Worm (Caenorhabditis elegans) whole organism, early embryonic: ENCODE results near the gene T01H10.11.

Source experiments
- B0310.2 ChIP-seq: sonication (generic microtip); optimal IDR thresholded peaks from 2 replicates; lab custom pipeline; 2016; ENCODE audit warnings: mild to moderate bottlenecking, missing genetic modification characterization, missing compliant biosample characterization
- F13C5.2 ChIP-seq: sonication (generic microtip); optimal IDR thresholded peaks from 2 replicates; lab custom pipeline; 2017; ENCODE audit warnings: mild to moderate bottlenecking, missing genetic modification characterization, inconsistent platforms, missing compliant biosample characterization
- aly-1 ChIP-seq: sonication (generic microtip); optimal IDR thresholded peaks from 2 replicates; lab custom pipeline; 2016; ENCODE audit warnings: missing genetic modification characterization, missing compliant biosample characterization
- ama-1 ChIP-seq: fragments of 150-350 bp; optimal IDR thresholded peaks from 2 replicates; lab custom pipeline; 2014
- ceh-13 ChIP-seq: fragments of 200-800 bp; sonication (Bioruptor generic); optimal IDR thresholded peaks from 2 replicates; lab custom pipeline; 2018; ENCODE audit warnings: mild to moderate bottlenecking, missing genetic modification characterization, missing compliant biosample characterization
- ceh-36 ChIP-seq: sonication (generic microtip); optimal IDR thresholded peaks from 2 replicates; lab custom pipeline; 2016; ENCODE audit warnings: missing genetic modification characterization, inconsistent platforms, missing compliant biosample characterization
- ets-7 ChIP-seq: sonication (generic microtip); optimal IDR thresholded peaks from 2 replicates; lab custom pipeline; 2016; ENCODE audit warnings: missing genotype, missing genetic modification characterization, missing compliant biosample characterization
- flt-1 ChIP-seq: fragments of 200-800 bp; sonication (Bioruptor generic); IDR thresholded peaks from 2 replicates; pipeline ENCODE4 v1.3.6; 2022; ENCODE audit warnings: missing genetic modification characterization, missing compliant biosample characterization
- hmbx-1 ChIP-seq: sonication (generic microtip); optimal IDR thresholded peaks from 2 replicates; lab custom pipeline; 2016; ENCODE audit warnings: mild to moderate bottlenecking, missing genetic modification characterization, missing compliant biosample characterization
- hmg-4 ChIP-seq: fragments of 200-800 bp; sonication (Bioruptor generic); optimal IDR thresholded peaks from 2 replicates; lab custom pipeline; 2018; ENCODE audit warnings: mild to moderate bottlenecking, missing genetic modification characterization, missing compliant biosample characterization
- hnd-1 ChIP-seq: sonication (generic microtip); optimal IDR thresholded peaks from 2 replicates; lab custom pipeline; 2016; ENCODE audit warnings: missing genetic modification characterization, missing compliant biosample characterization
- pes-1 ChIP-seq: fragments of 200-800 bp; sonication (Bioruptor generic); IDR thresholded peaks from 2 replicates; pipeline ENCODE4 v1.3.6; 2022; ENCODE audit warnings: missing genetic modification reagents, missing genetic modification characterization, missing compliant biosample characterization
- scrt-1 ChIP-seq: fragments of 200-800 bp; sonication (Bioruptor generic); IDR thresholded peaks from 2 replicates; pipeline ENCODE4 v1.3.6; 2022; ENCODE audit warnings: missing genetic modification characterization, missing compliant biosample characterization
- sea-1 ChIP-seq: fragments of 200-800 bp; sonication (Bioruptor generic); conservative IDR thresholded peaks from 2 replicates; pipeline ENCODE4 v1.3.6; 2022; ENCODE audit warnings: missing genetic modification characterization, missing compliant biosample characterization
- tbx-11 ChIP-seq: fragments of 200-800 bp; sonication (Bioruptor generic); IDR thresholded peaks from 2 replicates; pipeline ENCODE4 v1.3.6; 2022; ENCODE audit warnings: missing genetic modification characterization, missing compliant biosample characterization
- tbx-37 ChIP-seq: fragments of 200-800 bp; sonication (Bioruptor generic); conservative IDR thresholded peaks from 2 replicates; pipeline ENCODE4 v1.3.6; 2022; ENCODE audit warnings: missing genetic modification reagents, missing genetic modification characterization, missing compliant biosample characterization
- tra-4 ChIP-seq: sonication (generic microtip); optimal IDR thresholded peaks from 2 replicates; lab custom pipeline; 2017; ENCODE audit warnings: missing genetic modification characterization, missing compliant biosample characterization

T01H10.11 gene

DNA sequence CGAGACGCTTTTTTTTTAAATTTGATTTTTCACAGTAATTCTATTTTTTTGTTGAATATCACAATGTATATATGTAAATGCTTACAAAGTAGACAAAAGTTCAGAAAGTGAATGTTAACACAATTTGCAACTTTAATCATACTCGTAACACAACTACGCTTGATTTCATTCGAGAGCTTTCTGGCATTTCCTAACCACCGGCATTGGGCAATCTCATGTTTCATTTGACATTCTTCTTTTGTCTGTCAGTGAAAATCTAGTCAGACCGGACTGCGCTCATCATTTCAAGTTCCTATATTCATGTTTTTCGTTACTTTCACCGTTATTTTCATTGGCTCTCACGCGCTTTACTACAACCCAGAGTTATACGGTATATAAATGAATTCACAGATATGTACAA is 12.0 kb upstream of the T01H10.11 start, which contains the start of gene lgc-14:
Gene lgc-14 (plus strand): TSS at position 301 of the 400 bp plus-strand sequence.
- TF ChIP-seq tra-4 (tag; lab: Kevin White, UChicago) (no peak), aly-1 (tag; lab: Kevin White, UChicago) (no peak), sea-1 (GFP tag; lab: Robert Waterston, UW) (no peak), hnd-1 (tag; lab: Kevin White, UChicago) (no peak), tbx-37 (GFP tag; lab: Robert Waterston, UW) (no peak), ceh-36 (tag; lab: Kevin White, UChicago) (no peak), B0310.2 (no peak), scrt-1 (no peak), ets-7 (tag; lab: Kevin White, UChicago) (no peak), ama-1 (lab: Kevin White, UChicago) (no peak), F13C5.2 (no peak), flt-1 (GFP tag; lab: Robert Waterston, UW) (no peak), pes-1 (GFP tag; lab: Robert Waterston, UW) (no peak), tbx-11 (GFP tag; lab: Robert Waterston, UW) (no peak), hmg-4 (GFP tag; lab: Kevin White, UChicago) (no peak), ceh-13 (no peak), hmbx-1 (no peak)

DNA sequence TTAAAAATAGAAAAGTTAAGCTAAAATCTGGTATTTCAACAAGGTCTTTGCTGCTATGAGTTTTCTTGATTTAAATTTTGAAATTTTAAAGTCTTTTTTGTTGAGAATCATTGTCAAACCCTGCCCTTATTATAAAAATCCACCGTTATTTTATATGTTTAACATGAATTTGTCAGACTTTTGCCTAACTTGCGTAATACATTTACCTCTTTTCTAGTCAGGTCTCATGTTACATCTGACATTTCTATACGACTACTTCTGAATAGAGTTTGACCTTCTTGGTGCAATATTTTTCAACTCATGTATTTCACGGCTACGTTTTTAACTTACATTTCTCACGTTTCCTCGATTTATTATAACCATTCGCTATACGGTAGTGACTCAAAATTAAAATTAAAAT is 9.2 kb upstream of the T01H10.11 start, which contains the start of gene lgc-15:
Gene lgc-15 (plus strand): TSS at position 301 of the 400 bp plus-strand sequence.
- TF ChIP-seq scrt-1 (no peak), hmbx-1 (no peak)

DNA sequence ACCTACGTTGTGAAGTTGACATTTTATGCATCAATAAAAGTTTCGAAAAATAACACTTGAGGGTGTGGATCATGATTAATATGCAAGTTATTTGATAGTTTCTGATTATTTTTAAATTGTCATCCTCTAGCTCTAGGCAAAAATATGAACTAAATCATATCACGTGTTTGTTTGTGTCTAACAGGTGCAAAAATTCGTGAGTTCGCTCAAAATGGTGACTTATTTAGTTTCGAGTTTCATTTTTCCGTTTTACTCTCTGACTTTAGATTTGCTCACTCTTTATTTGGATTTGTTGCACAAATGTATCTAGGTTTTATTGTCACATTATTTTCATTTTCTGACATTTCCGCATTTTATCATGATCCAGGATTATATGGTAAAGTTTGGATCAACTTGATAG is 4.9 kb upstream of the T01H10.11 start, which contains the start of gene lgc-16:
Gene lgc-16 (plus strand): TSS at position 301 of the 400 bp plus-strand sequence.
- TF ChIP-seq tra-4 (tag; lab: Kevin White, UChicago), result no peak
- TF ChIP-seq pes-1 (GFP tag; lab: Robert Waterston, UW), result no peak
- no peak for TF ChIP-seq scrt-1
- TF ChIP-seq aly-1 (tag; lab: Kevin White, UChicago), result no peak
- no peak for TF ChIP-seq tbx-37 (GFP tag; lab: Robert Waterston, UW)
- no peak for TF ChIP-seq hmg-4 (GFP tag; lab: Kevin White, UChicago)

DNA sequence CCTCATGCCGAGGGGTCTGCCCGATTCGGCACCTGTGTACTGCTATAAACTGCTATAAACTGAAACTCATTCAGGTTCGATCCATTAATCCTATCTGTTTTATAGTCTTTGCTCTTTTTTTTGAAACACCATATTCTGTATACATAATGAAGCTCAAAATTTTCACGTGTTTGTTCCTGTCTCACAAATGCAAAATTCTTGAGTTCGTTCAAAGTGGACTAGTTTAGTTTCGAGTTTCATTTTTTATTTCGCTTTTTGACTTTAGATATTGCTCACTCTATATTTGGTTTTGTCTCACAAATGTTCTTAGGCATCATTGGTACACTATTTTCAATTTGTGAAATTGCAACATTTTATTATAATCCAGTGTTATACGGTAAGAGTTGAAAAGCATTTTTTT is 2.0 kb upstream of the T01H10.11 start, which contains the start of gene lgc-17:
Gene lgc-17 (plus strand): TSS at position 301 of the 400 bp plus-strand sequence.
- TF ChIP-seq tra-4 (tag; lab: Kevin White, UChicago) (no peak), tbx-11 (GFP tag; lab: Robert Waterston, UW) (no peak), sea-1 (GFP tag; lab: Robert Waterston, UW) (no peak), flt-1 (GFP tag; lab: Robert Waterston, UW) (no peak), hmg-4 (GFP tag; lab: Kevin White, UChicago) (no peak), aly-1 (tag; lab: Kevin White, UChicago) (no peak), tbx-37 (GFP tag; lab: Robert Waterston, UW) (no peak), pes-1 (GFP tag; lab: Robert Waterston, UW) (no peak), scrt-1 (no peak), ets-7 (tag; lab: Kevin White, UChicago) (no peak), ama-1 (lab: Kevin White, UChicago) (no peak), hnd-1 (tag; lab: Kevin White, UChicago) (no peak)

DNA sequence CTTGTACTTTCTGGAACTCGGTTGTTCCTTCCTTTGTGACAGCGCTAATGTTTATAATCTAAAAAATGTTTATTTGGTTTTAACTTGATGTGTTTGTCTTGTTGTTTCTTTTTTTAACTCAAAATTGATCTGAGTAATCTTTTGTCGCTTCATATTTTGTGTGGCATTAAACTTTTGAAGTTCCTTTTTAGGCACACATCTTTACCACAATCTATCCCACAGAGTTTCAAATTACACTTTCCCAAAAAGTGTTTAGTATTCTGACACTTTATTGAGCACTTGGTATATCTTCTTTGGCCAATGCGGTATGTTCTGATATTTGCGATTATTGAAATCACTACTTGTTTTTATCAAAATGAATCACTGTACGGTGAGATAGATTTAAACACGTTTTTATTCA is 2.1 kb downstream of the T01H10.11 start, which contains the start of gene lgc-18:
Gene lgc-18 (plus strand): TSS at position 301 of the 400 bp plus-strand sequence.
- no peak for TF ChIP-seq aly-1 (tag; lab: Kevin White, UChicago)
- no peak for TF ChIP-seq pes-1 (GFP tag; lab: Robert Waterston, UW)
- no peak for TF ChIP-seq B0310.2
- no peak for TF ChIP-seq scrt-1
- TF ChIP-seq ama-1 (lab: Kevin White, UChicago), result no peak

DNA sequence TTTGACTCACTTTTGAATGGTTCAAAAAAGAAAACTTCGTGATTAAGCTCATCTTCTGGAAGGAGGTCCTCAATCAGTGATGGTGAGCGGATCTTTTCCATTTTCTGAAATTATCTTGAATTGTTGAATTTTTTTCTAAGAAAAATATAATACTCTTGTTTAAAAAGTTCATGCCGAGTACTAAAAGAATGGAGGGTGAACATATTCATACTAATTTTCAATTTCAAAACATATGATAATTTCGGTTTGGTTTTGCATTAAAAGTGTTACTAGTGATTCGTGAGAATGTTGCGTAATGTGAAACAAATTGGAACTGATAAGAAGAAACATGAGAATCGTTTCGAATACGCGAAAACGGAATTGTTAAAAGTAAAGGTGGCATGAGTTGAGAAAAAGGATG is 17.8 kb downstream of the T01H10.11 start, which contains the start of gene lyst-1:
Gene lyst-1 (minus strand): TSS at position 101 of the 400 bp plus-strand sequence.
- TF ChIP-seq ama-1 (lab: Kevin White, UChicago) (no peak), B0310.2 (no peak), ceh-36 (tag; lab: Kevin White, UChicago) (no peak), aly-1 (tag; lab: Kevin White, UChicago) (no peak), ceh-13 (no peak), hmbx-1 (no peak), hmg-4 (GFP tag; lab: Kevin White, UChicago) (no peak), flt-1 (GFP tag; lab: Robert Waterston, UW) (no peak), tbx-37 (GFP tag; lab: Robert Waterston, UW) (no peak), sea-1 (GFP tag; lab: Robert Waterston, UW) (no peak), ets-7 (tag; lab: Kevin White, UChicago) (no peak), pes-1 (GFP tag; lab: Robert Waterston, UW) (no peak), tbx-11 (GFP tag; lab: Robert Waterston, UW) (no peak), scrt-1 (no peak), tra-4 (tag; lab: Kevin White, UChicago) (no peak), F13C5.2 (no peak)

DNA sequence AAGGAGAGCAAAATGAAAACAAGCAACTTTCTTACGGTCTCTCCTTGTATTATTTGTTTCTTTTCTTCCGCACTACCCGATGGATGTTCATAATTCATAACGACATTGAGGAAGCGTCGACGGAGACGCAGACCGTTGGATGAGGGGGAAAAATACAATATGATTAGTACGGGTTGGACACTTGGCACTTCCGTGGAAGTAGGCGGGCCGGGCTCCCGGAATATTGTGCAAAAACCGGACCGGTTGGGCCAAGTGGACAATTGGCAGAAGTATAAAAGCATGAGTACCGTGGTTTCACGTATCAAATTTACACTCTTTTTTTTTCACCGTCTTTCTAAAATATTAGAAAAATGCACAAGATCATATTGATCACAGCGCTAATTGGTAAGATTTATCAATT is 19.3 kb downstream of the T01H10.11 start, which contains the start of gene M153.3:
Gene M153.3 (plus strand): TSS at position 301 of the 400 bp plus-strand sequence.
- TF ChIP-seq pes-1 (GFP tag; lab: Robert Waterston, UW) (no peak), sea-1 (GFP tag; lab: Robert Waterston, UW) (no peak), F13C5.2 (no peak), hmbx-1 (no peak), ama-1 (lab: Kevin White, UChicago) (no peak), tra-4 (tag; lab: Kevin White, UChicago) (no peak), hnd-1 (tag; lab: Kevin White, UChicago) (no peak)

DNA sequence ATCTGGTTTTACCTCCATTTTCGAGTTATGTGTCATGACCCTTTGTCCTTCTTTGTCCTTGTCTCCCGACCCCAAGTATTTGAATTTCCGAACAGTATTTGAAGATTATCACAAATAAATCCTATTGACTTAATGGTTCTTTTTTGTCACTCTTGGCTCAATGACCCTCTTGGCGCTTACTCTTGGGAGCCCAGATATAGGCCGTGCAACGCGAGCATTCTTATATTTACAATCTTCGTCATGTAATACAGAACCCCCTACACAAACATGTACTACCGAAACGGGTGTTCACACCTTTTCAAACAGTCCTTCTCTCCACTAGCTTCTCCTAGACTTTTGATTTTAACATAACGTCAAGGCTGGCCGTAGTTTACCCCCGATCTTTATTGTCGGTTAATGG is 20.4 kb downstream of the T01H10.11 start, which contains the start of gene M153.5:
Gene M153.5 (plus strand): TSS at position 301 of the 400 bp plus-strand sequence.
- TF ChIP-seq hnd-1 (tag; lab: Kevin White, UChicago), result no peak
- TF ChIP-seq tbx-11 (GFP tag; lab: Robert Waterston, UW), result no peak
- TF ChIP-seq ceh-36 (tag; lab: Kevin White, UChicago), result no peak
- TF ChIP-seq ama-1 (lab: Kevin White, UChicago), result no peak
- TF ChIP-seq scrt-1, result no peak
- no peak for TF ChIP-seq hmbx-1
- TF ChIP-seq ets-7 (tag; lab: Kevin White, UChicago), result no peak
- no peak for TF ChIP-seq tra-4 (tag; lab: Kevin White, UChicago)
- no peak for TF ChIP-seq ceh-13
- TF ChIP-seq flt-1 (GFP tag; lab: Robert Waterston, UW), result no peak
- no peak for TF ChIP-seq B0310.2
- TF ChIP-seq F13C5.2, result no peak
- no peak for TF ChIP-seq aly-1 (tag; lab: Kevin White, UChicago)
- no peak for TF ChIP-seq hmg-4 (GFP tag; lab: Kevin White, UChicago)
- TF ChIP-seq pes-1 (GFP tag; lab: Robert Waterston, UW), result no peak
- no peak for TF ChIP-seq tbx-37 (GFP tag; lab: Robert Waterston, UW)
- TF ChIP-seq sea-1 (GFP tag; lab: Robert Waterston, UW), result no peak
